Fruit fly (Drosophila melanogaster) S2 (cell line): ENCODE results near the gene Cul5.

ENCODE experiments used
- CG8478 ChIP-seq: fragments of >200 bp; optimal IDR thresholded peaks from 2 replicates; lab custom pipeline; 2018
- CTCF ChIP-seq, 2 experiments: fragments of >200 bp; optimal IDR thresholded peaks; 2 replicates each; lab custom pipeline; 2018

Gene Cul5

dm6 chr3R:29062717-29063206 is at the start of gene Cul5, which contains the start of gene Bicra:
Gene Cul5 (minus strand): TSS chr3R:29062975.
Gene Bicra (plus strand): TSS chr3R:29063040.
- no peak for TF ChIP-seq CG8478 (lab: Kevin White, UChicago)
- TF ChIP-seq CTCF (optimal IDR thresholded peaks at IDR 0.05; lab: Kevin White, UChicago), result no peak

- TF ChIP-seq CG8478 (lab: Kevin White, UChicago), result no peak
- TF ChIP-seq CTCF (optimal IDR thresholded peaks at IDR 0.05; lab: Kevin White, UChicago), result no peak
Observed at dm6 chr3R:29111795-29112194, 49.0 kb upstream of the Cul5 start.

- TF ChIP-seq CG8478 (lab: Kevin White, UChicago) (no peak), CTCF (optimal IDR thresholded peaks at IDR 0.05; lab: Kevin White, UChicago) (no peak)
Observed at dm6 chr3R:29103227-29103626, 40.5 kb upstream of the Cul5 start.

- no peak for TF ChIP-seq CTCF (optimal IDR thresholded peaks at IDR 0.05; lab: Kevin White, UChicago)
- no peak for TF ChIP-seq CG8478 (lab: Kevin White, UChicago)
Observed at dm6 chr3R:29098022-29098421, 35.2 kb upstream of the Cul5 start.

- TF ChIP-seq CTCF (optimal IDR thresholded peaks at IDR 0.05; lab: Kevin White, UChicago) (no peak), CG8478 (lab: Kevin White, UChicago) (no peak)
Observed at dm6 chr3R:29096009-29096443, 33.3 kb upstream of the Cul5 start.

- no peak for TF ChIP-seq CG8478 (lab: Kevin White, UChicago)
- TF ChIP-seq CTCF (optimal IDR thresholded peaks at IDR 0.05; lab: Kevin White, UChicago), result no peak
Observed at dm6 chr3R:29095525-29095924, 32.8 kb upstream of the Cul5 start.

dm6 chr3R:29094152-29094551 is 31.4 kb upstream of the Cul5 start:
- no peak for TF ChIP-seq CTCF (optimal IDR thresholded peaks at IDR 0.05; lab: Kevin White, UChicago)
- TF ChIP-seq CG8478 (lab: Kevin White, UChicago), result no peak

- TF ChIP-seq CTCF (optimal IDR thresholded peaks at IDR 0.05; lab: Kevin White, UChicago), result no peak
- no peak for TF ChIP-seq CG8478 (lab: Kevin White, UChicago)
Observed at dm6 chr3R:29091609-29092008, 28.8 kb upstream of the Cul5 start.

dm6 chr3R:29089662-29090007 is 26.9 kb upstream of the Cul5 start:
- TF ChIP-seq CG8478 (lab: Kevin White, UChicago), result no peak
- TF ChIP-seq CTCF (optimal IDR thresholded peaks at IDR 0.05; lab: Kevin White, UChicago), result no peak

dm6 chr3R:29088938-29089661 is 26.3 kb upstream of the Cul5 start:
- no peak for TF ChIP-seq CG8478 (lab: Kevin White, UChicago)
- TF ChIP-seq CTCF (optimal IDR thresholded peaks at IDR 0.05; lab: Kevin White, UChicago), result no peak

dm6 chr3R:29087926-29088487 is 25.2 kb upstream of the Cul5 start:
- TF ChIP-seq CG8478 (lab: Kevin White, UChicago), result no peak
- TF ChIP-seq CTCF (optimal IDR thresholded peaks at IDR 0.05; lab: Kevin White, UChicago), result peak in 1 of 2 experiments; percentile 35

dm6 chr3R:29087302-29087782 is 24.6 kb upstream of the Cul5 start:
- TF ChIP-seq CTCF (optimal IDR thresholded peaks at IDR 0.05; lab: Kevin White, UChicago), result peak; percentile 80 to 84
- TF ChIP-seq CG8478 (lab: Kevin White, UChicago), result no peak

- TF ChIP-seq CTCF (optimal IDR thresholded peaks at IDR 0.05; lab: Kevin White, UChicago) (no peak), CG8478 (lab: Kevin White, UChicago) (no peak)
Observed at dm6 chr3R:29086896-29087295, 24.1 kb upstream of the Cul5 start.

dm6 chr3R:29083459-29084457 is 21.0 kb upstream of the Cul5 start:
- TF ChIP-seq CTCF (optimal IDR thresholded peaks at IDR 0.05; lab: Kevin White, UChicago), result no peak
- TF ChIP-seq CG8478 (lab: Kevin White, UChicago), result no peak
